Fruit fly (Drosophila melanogaster) whole organism, adult: Measurements from ENCODE around the gene Vajk1.

ENCODE experiments used
- CG11617 ChIP-seq: fragments of 200-800 bp; sonication (Bioruptor generic); optimal IDR thresholded peaks from 2 replicates; lab custom pipeline; 2017; ENCODE audit warnings: mild to moderate bottlenecking, missing biosample characterization, missing genetic modification reagents, missing genetic modification characterization
- CG12768 ChIP-seq: fragments of 200-800 bp; sonication (Bioruptor generic); optimal IDR thresholded peaks from 2 replicates; lab custom pipeline; 2017; ENCODE audit warnings: missing biosample characterization, missing genetic modification characterization, mild to moderate bottlenecking, moderate library complexity, missing genetic modification reagents
- CG14711 ChIP-seq: fragments of 200-800 bp; sonication (Bioruptor generic); optimal IDR thresholded peaks from 2 replicates; lab custom pipeline; 2018; ENCODE audit warnings: missing biosample characterization, mild to moderate bottlenecking, missing genetic modification characterization, moderate library complexity
- CG1620 ChIP-seq: fragments of 200-800 bp; sonication (Bioruptor generic); optimal IDR thresholded peaks from 2 replicates; lab custom pipeline; 2016; ENCODE audit warnings: missing biosample characterization, missing genetic modification characterization
- CG33017 ChIP-seq: fragments of 200-800 bp; sonication (Bioruptor generic); optimal IDR thresholded peaks from 2 replicates; lab custom pipeline; 2018; ENCODE audit warnings: missing biosample characterization, mild to moderate bottlenecking, missing genetic modification characterization, moderate library complexity
- CG5204 ChIP-seq: fragments of 200-800 bp; sonication (Bioruptor generic); optimal IDR thresholded peaks from 2 replicates; lab custom pipeline; 2016; ENCODE audit warnings: missing biosample characterization, missing genetic modification characterization
- CG7045 ChIP-seq: fragments of 200-800 bp; sonication (Bioruptor generic); optimal IDR thresholded peaks from 2 replicates; lab custom pipeline; 2017; ENCODE audit warnings: missing biosample characterization, mild to moderate bottlenecking, missing genetic modification characterization
- CG7101 ChIP-seq: fragments of 200-800 bp; sonication (Bioruptor generic); optimal IDR thresholded peaks from 2 replicates; lab custom pipeline; 2018; ENCODE audit warnings: missing biosample characterization, mild to moderate bottlenecking, missing genetic modification characterization, moderate library complexity
- Clk ChIP-seq: fragments of 200-800 bp; sonication (Bioruptor generic); optimal IDR thresholded peaks from 2 replicates; lab custom pipeline; 2017; ENCODE audit warnings: missing biosample characterization, missing genetic modification characterization
- Crg-1 ChIP-seq: fragments of 200-800 bp; sonication (Bioruptor generic); optimal IDR thresholded peaks from 2 replicates; lab custom pipeline; 2016; ENCODE audit warnings: missing biosample characterization, missing genetic modification characterization
- Hr96 ChIP-seq: fragments of 200-800 bp; sonication (Bioruptor generic); optimal IDR thresholded peaks from 2 replicates; lab custom pipeline; 2016; ENCODE audit warnings: missing biosample characterization, missing genetic modification characterization
- Mnt ChIP-seq: fragments of 200-800 bp; sonication (Bioruptor generic); optimal IDR thresholded peaks from 2 replicates; lab custom pipeline; 2016; ENCODE audit warnings: missing biosample characterization, mild to moderate bottlenecking, missing genetic modification characterization
- bab1 ChIP-seq: fragments of 200-800 bp; sonication (Bioruptor generic); optimal IDR thresholded peaks from 3 replicates; lab custom pipeline; 2019; ENCODE audit warnings: missing biosample characterization, mild to moderate bottlenecking, missing genetic modification characterization, moderate library complexity
- cic ChIP-seq: fragments of 200-800 bp; sonication (Bioruptor generic); optimal IDR thresholded peaks from 2 replicates; lab custom pipeline; 2017; ENCODE audit warnings: missing biosample characterization, mild to moderate bottlenecking, missing genetic modification characterization, moderate library complexity
- cnc ChIP-seq, 2 experiments: fragments of >200 bp; optimal IDR thresholded peaks; 2 replicates each; lab custom pipeline; 2017
- kay ChIP-seq: fragments of 200-800 bp; sonication (Bioruptor generic); peaks from one replicate; lab custom pipeline; 2016; ENCODE audit warnings: missing biosample characterization, missing genetic modification characterization, borderline replicate concordance
- ovo ChIP-seq: fragments of 200-800 bp; sonication (Bioruptor generic); optimal IDR thresholded peaks from 2 replicates; lab custom pipeline; 2016; ENCODE audit warnings: missing biosample characterization, missing genetic modification characterization
- pad ChIP-seq: fragments of 200-800 bp; sonication (Bioruptor generic); optimal IDR thresholded peaks from 3 replicates; lab custom pipeline; 2017; ENCODE audit warnings: missing biosample characterization, missing genetic modification characterization, mild to moderate bottlenecking, moderate library complexity, missing genetic modification reagents
- tj ChIP-seq: fragments of 200-800 bp; sonication (Bioruptor generic); optimal IDR thresholded peaks from 3 replicates; lab custom pipeline; 2017; ENCODE audit warnings: missing biosample characterization, mild to moderate bottlenecking, missing genetic modification characterization, moderate library complexity
- toe ChIP-seq: fragments of 200-800 bp; sonication (Bioruptor generic); optimal IDR thresholded peaks from 2 replicates; lab custom pipeline; 2016; ENCODE audit warnings: missing biosample characterization, missing genetic modification characterization

Vajk1 gene

dm6 chr2L:13877934-13878580, 45.3 kb downstream of the Vajk1 start:
- no peak for TF ChIP-seq Crg-1 (GFP tag; lab: Kevin White, UChicago)
- no peak for TF ChIP-seq CG11617 (GFP tag; lab: Kevin White, UChicago)
- peak; percentile 89 for TF ChIP-seq kay
- no peak for TF ChIP-seq Hr96 (GFP tag; lab: Kevin White, UChicago)
- no peak for TF ChIP-seq toe (GFP tag; lab: Kevin White, UChicago)
- no peak for TF ChIP-seq CG5204 (GFP tag; lab: Kevin White, UChicago)
- TF ChIP-seq ovo, result no peak
- TF ChIP-seq tj (GFP tag; lab: Kevin White, UChicago), result no peak
- TF ChIP-seq CG7101 (tag; lab: Kevin White, UChicago), result no peak
- TF ChIP-seq CG7045 (GFP tag; lab: Kevin White, UChicago), result no peak
- no peak for TF ChIP-seq cnc (optimal IDR thresholded peaks at IDR 0.05; lab: Kevin White, UChicago)
- no peak for TF ChIP-seq CG14711 (tag; lab: Kevin White, UChicago)
- peak; percentile 2 for TF ChIP-seq CG33017 (tag; lab: Kevin White, UChicago)
- no peak for TF ChIP-seq CG1620 (GFP tag; lab: Kevin White, UChicago)
- peak; percentile 17 for TF ChIP-seq cic (GFP tag; lab: Kevin White, UChicago)
- TF ChIP-seq pad, result no peak
- no peak for TF ChIP-seq Mnt (GFP tag; lab: Kevin White, UChicago)
- TF ChIP-seq Clk (GFP tag; lab: Kevin White, UChicago), result no peak
- no peak for TF ChIP-seq bab1 (GFP tag; lab: Kevin White, UChicago)
- TF ChIP-seq CG12768, result peak; percentile 16

DNA sequence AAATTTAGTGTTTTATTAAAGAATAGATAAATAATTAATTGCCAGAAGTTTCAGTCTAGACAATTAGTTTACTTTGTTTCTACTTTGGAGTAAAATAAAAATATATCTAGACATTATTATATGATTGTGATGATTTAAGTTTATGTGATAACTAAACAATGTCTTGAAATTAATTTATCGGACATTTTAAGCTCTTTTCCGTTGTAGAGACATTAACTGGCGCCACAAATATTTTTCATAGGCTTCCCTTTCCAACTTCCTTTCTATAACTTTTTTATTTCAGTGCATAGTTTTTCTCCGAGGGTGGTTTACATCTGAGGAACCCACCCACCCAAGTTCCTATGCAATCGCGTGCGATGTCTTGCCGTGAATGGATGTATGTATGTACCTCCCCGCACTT, 46.7 kb downstream of the Vajk1 start:
- TF ChIP-seq bab1 (GFP tag; lab: Kevin White, UChicago) (no peak), CG7101 (tag; lab: Kevin White, UChicago) (no peak), Clk (GFP tag; lab: Kevin White, UChicago) (no peak), toe (GFP tag; lab: Kevin White, UChicago) (no peak)

DNA sequence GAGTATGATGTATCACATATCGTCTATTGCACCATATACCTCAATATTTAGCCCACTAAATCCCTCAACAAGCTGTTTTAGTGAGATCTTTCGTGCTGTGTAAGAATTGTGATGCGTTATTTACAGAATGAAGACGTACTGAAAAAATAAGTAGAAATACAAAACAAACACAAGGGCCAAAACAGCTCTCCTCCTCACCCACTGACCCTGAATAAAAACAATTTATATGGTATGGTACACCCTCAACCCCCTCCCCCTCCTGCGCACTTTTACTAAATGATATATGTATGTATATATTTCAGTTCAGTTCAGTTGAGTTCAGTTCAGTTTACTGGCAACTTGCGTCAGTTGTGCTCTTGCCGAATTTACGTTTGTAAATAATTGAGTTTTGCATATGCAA, 50.2 kb downstream of the Vajk1 start:
- TF ChIP-seq kay, result peak; percentile 62
- TF ChIP-seq cnc (optimal IDR thresholded peaks at IDR 0.05; lab: Kevin White, UChicago), result no peak
